Fruit fly (Drosophila melanogaster) whole organism, embryonic: ENCODE measurements around the gene SerRS.

Experiments used
- Ada2b ChIP-seq: fragments of 200-800 bp; sonication (Bioruptor generic); IDR thresholded peaks from 2 replicates; pipeline ENCODE4 v1.3.6; 2022; ENCODE audit warnings: missing biosample characterization, missing genetic modification characterization
- Aef1 ChIP-seq: fragments of 200-800 bp; sonication (Bioruptor generic); IDR thresholded peaks from 3 replicates; pipeline ENCODE4 v1.3.6; 2022; ENCODE audit warnings: missing biosample characterization, missing genetic modification characterization
- Antp ChIP-seq: fragments of 200-800 bp; sonication (Bioruptor generic); optimal IDR thresholded peaks from 3 replicates; lab custom pipeline; 2016; ENCODE audit warnings: missing biosample characterization, missing genetic modification characterization
- BEAF-32 ChIP-seq: fragments of 200-800 bp; sonication (Bioruptor generic); optimal IDR thresholded peaks from 3 replicates; lab custom pipeline; 2017; ENCODE audit warnings: missing biosample characterization, missing genetic modification characterization, mild to moderate bottlenecking, moderate library complexity, missing genetic modification reagents
- CG10147 ChIP-seq: fragments of 200-800 bp; sonication (Bioruptor generic); optimal IDR thresholded peaks from 2 replicates; lab custom pipeline; 2019; ENCODE audit warnings: missing biosample characterization, mild to moderate bottlenecking, missing genetic modification characterization, moderate library complexity
- CG13287 ChIP-seq: fragments of 200-800 bp; sonication (Bioruptor generic); IDR thresholded peaks from 2 replicates; pipeline ENCODE4 v1.3.6; 2022; ENCODE audit warnings: missing biosample characterization, missing genetic modification characterization; ENCODE audit not compliant: partially characterized antibody
- CG14667 ChIP-seq: fragments of 200-800 bp; sonication (Bioruptor generic); IDR thresholded peaks from 2 replicates; pipeline ENCODE4 v1.3.6; 2022; ENCODE audit warnings: missing biosample characterization, missing genetic modification characterization
- CG15601 ChIP-seq: fragments of 200-800 bp; sonication (Bioruptor generic); optimal IDR thresholded peaks from 3 replicates; lab custom pipeline; 2019; ENCODE audit warnings: missing biosample characterization, mild to moderate bottlenecking, missing genetic modification characterization, moderate library complexity
- CG1602 ChIP-seq: fragments of 200-800 bp; sonication (Bioruptor generic); optimal IDR thresholded peaks from 3 replicates; lab custom pipeline; 2016; ENCODE audit warnings: missing biosample characterization, missing genetic modification characterization
- CG17328 ChIP-seq: fragments of 200-800 bp; sonication (Bioruptor generic); IDR thresholded peaks from 2 replicates; pipeline ENCODE4 v1.3.6; 2022; ENCODE audit warnings: missing biosample characterization, missing genetic modification characterization
- CG2678 ChIP-seq: fragments of 200-800 bp; sonication (Bioruptor generic); optimal IDR thresholded peaks from 3 replicates; lab custom pipeline; 2019; ENCODE audit warnings: missing biosample characterization, mild to moderate bottlenecking, missing genetic modification characterization, moderate library complexity
- CG30020 ChIP-seq: fragments of 200-800 bp; optimal IDR thresholded peaks from 2 replicates; lab custom pipeline; 2019; ENCODE audit warnings: missing biosample characterization, mild to moderate bottlenecking, missing genetic modification characterization, moderate library complexity
- CG31441 ChIP-seq: fragments of 200-800 bp; sonication (Bioruptor generic); IDR thresholded peaks from 2 replicates; pipeline ENCODE4 v1.3.6; 2022; ENCODE audit warnings: missing biosample characterization, missing genetic modification characterization
- CG33557 ChIP-seq: fragments of 200-800 bp; sonication (Bioruptor generic); optimal IDR thresholded peaks from 2 replicates; lab custom pipeline; 2019; ENCODE audit warnings: missing biosample characterization, mild to moderate bottlenecking, missing genetic modification characterization, moderate library complexity
- CG3838 ChIP-seq: fragments of 200-800 bp; sonication (Bioruptor generic); optimal IDR thresholded peaks from 3 replicates; lab custom pipeline; 2016; ENCODE audit warnings: missing biosample characterization, missing genetic modification characterization
- CG4707 ChIP-seq: fragments of 200-800 bp; sonication (Bioruptor generic); optimal IDR thresholded peaks from 2 replicates; lab custom pipeline; 2018; ENCODE audit warnings: missing biosample characterization, mild to moderate bottlenecking, missing genetic modification characterization, moderate library complexity
- CG6791 ChIP-seq: fragments of 200-800 bp; sonication (Bioruptor generic); IDR thresholded peaks from 3 replicates; pipeline ENCODE4 v1.3.6; 2022; ENCODE audit warnings: missing biosample characterization, missing genetic modification characterization; ENCODE audit not compliant: partially characterized antibody
- CG9797 ChIP-seq: fragments of 200-800 bp; sonication (Bioruptor generic); optimal IDR thresholded peaks from 3 replicates; lab custom pipeline; 2018; ENCODE audit warnings: missing biosample characterization, mild to moderate bottlenecking, missing genetic modification characterization
- CG9876 ChIP-seq: fragments of 200-800 bp; sonication (Bioruptor generic); optimal IDR thresholded peaks from 2 replicates; lab custom pipeline; 2016; ENCODE audit warnings: missing biosample characterization, missing genetic modification characterization
- Chrac-16 ChIP-seq: fragments of 200-800 bp; sonication (Bioruptor generic); optimal IDR thresholded peaks from 3 replicates; lab custom pipeline; 2016; ENCODE audit warnings: missing biosample characterization, missing genetic modification characterization
- Dfd ChIP-seq, 2 experiments: fragments of >200 bp; optimal IDR thresholded peaks; 2 replicates each; lab custom pipeline; 2017; ENCODE audit warnings: missing biosample characterization in 2 of 2, missing genetic modification characterization in 2 of 2
- Drgx ChIP-seq: fragments of 200-800 bp; sonication (Bioruptor generic); IDR thresholded peaks from 2 replicates; pipeline ENCODE4 v1.3.6; 2022; ENCODE audit warnings: missing biosample characterization, missing genetic modification characterization
- Hey ChIP-seq: fragments of 200-800 bp; sonication (Bioruptor generic); optimal IDR thresholded peaks from 3 replicates; lab custom pipeline; 2018; ENCODE audit warnings: missing biosample characterization, mild to moderate bottlenecking, missing genetic modification characterization
- Hr51 ChIP-seq, 2 experiments: fragments of 200-800 bp; sonication (Bioruptor generic); optimal IDR thresholded peaks; 2 replicates in 1 of 2; 3 replicates in 1 of 2; lab custom pipeline; 2016 to 2018; ENCODE audit warnings: missing biosample characterization in 2 of 2, missing genetic modification characterization in 2 of 2, mild to moderate bottlenecking in 1 of 2, moderate library complexity in 1 of 2
- Med ChIP-seq: fragments of 200-800 bp; sonication (Bioruptor generic); peaks from one replicate; lab custom pipeline; 2016; ENCODE audit warnings: missing biosample characterization, missing genetic modification characterization, mild to moderate bottlenecking, inconsistent platforms, moderate library complexity
- Meics ChIP-seq: fragments of 200-800 bp; sonication (Bioruptor generic); optimal IDR thresholded peaks from 2 replicates; lab custom pipeline; 2017; ENCODE audit warnings: missing biosample characterization, mild to moderate bottlenecking, missing genetic modification characterization
- NFAT ChIP-seq: fragments of 200-800 bp; sonication (Bioruptor generic); IDR thresholded peaks from 2 replicates; pipeline ENCODE4 v1.3.6; 2022; ENCODE audit warnings: missing biosample characterization, missing genetic modification characterization
- Oaz ChIP-seq: fragments of 200-800 bp; sonication (Bioruptor generic); IDR thresholded peaks from 2 replicates; pipeline ENCODE4 v1.3.6; 2022; ENCODE audit warnings: missing biosample characterization, missing genetic modification characterization
- Sox100B ChIP-seq: fragments of 200-800 bp; sonication (Bioruptor generic); optimal IDR thresholded peaks from 3 replicates; lab custom pipeline; 2018; ENCODE audit warnings: missing biosample characterization, mild to moderate bottlenecking, missing genetic modification characterization
- Spps ChIP-seq: fragments of 200-800 bp; sonication (Bioruptor generic); optimal IDR thresholded peaks from 2 replicates; lab custom pipeline; 2018; ENCODE audit warnings: missing biosample characterization, mild to moderate bottlenecking, missing genetic modification characterization
- Tbp ChIP-seq: fragments of >200 bp; optimal IDR thresholded peaks from 2 replicates; lab custom pipeline; 2018; ENCODE audit warnings: missing biosample characterization, missing genetic modification characterization
- Xrp1 ChIP-seq: fragments of 200-800 bp; sonication (Bioruptor generic); IDR thresholded peaks from 2 replicates; pipeline ENCODE4 v1.3.6; 2022; ENCODE audit warnings: missing biosample characterization, missing genetic modification characterization
- aop ChIP-seq: fragments of 200-800 bp; sonication (Bioruptor generic); IDR thresholded peaks from 2 replicates; pipeline ENCODE4 v1.3.6; 2022; ENCODE audit warnings: missing biosample characterization, missing genetic modification characterization
- br ChIP-seq: fragments of >200 bp; optimal IDR thresholded peaks from 2 replicates; lab custom pipeline; 2017
- btn ChIP-seq: fragments of 200-800 bp; sonication (Bioruptor generic); optimal IDR thresholded peaks from 2 replicates; lab custom pipeline; 2016; ENCODE audit warnings: missing biosample characterization, missing genetic modification characterization
- caup ChIP-seq: fragments of 200-800 bp; sonication (Bioruptor generic); optimal IDR thresholded peaks from 3 replicates; lab custom pipeline; 2017; ENCODE audit warnings: missing biosample characterization, mild to moderate bottlenecking, missing genetic modification characterization, moderate library complexity; ENCODE audit not compliant: severe bottlenecking
- fd102C ChIP-seq: fragments of 200-800 bp; sonication (Bioruptor generic); optimal IDR thresholded peaks from 2 replicates; lab custom pipeline; 2018; ENCODE audit warnings: missing biosample characterization, mild to moderate bottlenecking, missing genetic modification characterization, moderate library complexity
- fd3F ChIP-seq: fragments of 200-800 bp; sonication (Bioruptor generic); optimal IDR thresholded peaks from 2 replicates; lab custom pipeline; 2018; ENCODE audit warnings: missing biosample characterization, mild to moderate bottlenecking, missing genetic modification characterization, moderate library complexity
- gfzf ChIP-seq: fragments of 200-800 bp; sonication (Bioruptor generic); optimal IDR thresholded peaks from 2 replicates; lab custom pipeline; 2016; ENCODE audit warnings: missing biosample characterization, mild to moderate bottlenecking, missing genetic modification characterization, moderate library complexity
- klu ChIP-seq: fragments of 200-800 bp; sonication (Bioruptor generic); IDR thresholded peaks from 2 replicates; pipeline ENCODE4 v1.3.6; 2022; ENCODE audit warnings: missing biosample characterization, missing genetic modification characterization
- mam ChIP-seq: fragments of 200-800 bp; sonication (Bioruptor generic); optimal IDR thresholded peaks from 3 replicates; lab custom pipeline; 2016; ENCODE audit warnings: missing biosample characterization, missing genetic modification characterization
- mld ChIP-seq: fragments of 200-800 bp; sonication (Bioruptor generic); IDR thresholded peaks from 3 replicates; pipeline ENCODE4 v1.3.6; 2022; ENCODE audit warnings: missing biosample characterization, missing genetic modification characterization; ENCODE audit not compliant: partially characterized antibody
- psq ChIP-seq: fragments of 200-800 bp; sonication (Bioruptor generic); optimal IDR thresholded peaks from 2 replicates; lab custom pipeline; 2017; ENCODE audit warnings: missing biosample characterization, missing genetic modification characterization
- sc ChIP-seq, 3 experiments: fragments of >200 bp in 2 of 3; fragments of 200-800 bp in 1 of 3; sonication (Bioruptor generic) in 1 of 3; optimal IDR thresholded peaks; 2 replicates in 2 of 3; 3 replicates in 1 of 3; lab custom pipeline; 2017; ENCODE audit warnings: mild to moderate bottlenecking in 1 of 3, missing biosample characterization in 1 of 3, missing genetic modification characterization in 1 of 3, missing genetic modification reagents in 1 of 3
- schlank ChIP-seq: fragments of 200-800 bp; sonication (Bioruptor generic); optimal IDR thresholded peaks from 2 replicates; lab custom pipeline; 2018; ENCODE audit warnings: missing biosample characterization, mild to moderate bottlenecking, missing genetic modification characterization
- sens-2 ChIP-seq: fragments of 200-800 bp; sonication (Bioruptor generic); IDR thresholded peaks from 2 replicates; pipeline ENCODE4 v1.3.6; 2022; ENCODE audit warnings: missing biosample characterization, missing genetic modification characterization
- sug ChIP-seq: fragments of 200-800 bp; optimal IDR thresholded peaks from 2 replicates; lab custom pipeline; 2019; ENCODE audit warnings: missing biosample characterization, mild to moderate bottlenecking, missing genetic modification characterization, moderate library complexity
- tin ChIP-seq: fragments of 200-800 bp; sonication (Bioruptor generic); optimal IDR thresholded peaks from 3 replicates; lab custom pipeline; 2016; ENCODE audit warnings: missing biosample characterization, missing genetic modification characterization
- toy ChIP-seq: fragments of 200-800 bp; sonication (Bioruptor generic); IDR thresholded peaks from 2 replicates; pipeline ENCODE4 v1.3.6; 2022; ENCODE audit warnings: missing biosample characterization, missing genetic modification characterization
- zen ChIP-seq: fragments of 200-800 bp; sonication (Bioruptor generic); optimal IDR thresholded peaks from 3 replicates; lab custom pipeline; 2018; ENCODE audit warnings: missing biosample characterization, mild to moderate bottlenecking, missing genetic modification characterization, moderate library complexity

The SerRS gene

DNA sequence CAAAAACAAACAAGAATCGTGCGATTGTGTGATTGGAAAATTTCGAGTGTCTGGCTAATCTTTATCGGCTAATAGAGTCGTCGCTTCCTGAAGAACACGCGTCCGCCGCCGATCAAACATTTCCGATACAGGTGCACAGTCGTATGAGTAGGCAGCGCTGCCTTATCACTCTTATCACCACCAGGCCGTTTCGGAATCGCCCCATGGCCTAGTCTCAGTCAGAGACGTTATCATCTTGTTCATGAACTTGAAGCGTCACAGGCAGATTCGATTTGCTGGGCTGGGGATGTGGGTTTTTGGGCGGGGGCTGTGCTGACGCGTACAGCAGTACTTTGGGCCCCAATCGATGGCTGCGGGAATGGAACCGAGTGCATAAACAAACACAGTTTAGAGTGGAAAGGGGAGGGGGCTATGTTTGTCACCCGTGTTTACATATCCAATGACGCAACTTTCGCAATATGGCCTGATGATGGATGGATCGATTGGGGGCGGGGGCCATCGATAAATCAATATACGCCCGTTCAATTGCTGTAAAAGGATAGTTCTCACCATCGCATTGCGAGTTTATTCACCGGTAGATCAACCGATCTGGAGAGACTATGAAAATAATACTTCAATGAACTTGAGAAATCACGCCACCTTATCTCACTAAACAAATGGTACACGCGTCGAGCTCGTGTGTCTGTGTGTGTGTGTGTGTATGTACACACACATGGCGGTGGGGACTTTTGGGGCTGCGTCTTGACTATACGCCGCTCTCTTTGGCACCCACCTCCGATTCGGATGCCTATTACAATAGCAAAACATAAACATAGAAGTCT lies 21.0 kb upstream of the SerRS start (continued):
- TF ChIP-seq Meics, result no peak
- peak; percentile 44; the same call in 1 of the 2 replicates for TF ChIP-seq NFAT
- TF ChIP-seq psq (GFP tag; lab: Kevin White, UChicago), result no peak
- TF ChIP-seq CG15601 (tag; lab: Kevin White, UChicago), result no peak
- no peak for TF ChIP-seq CG3838 (GFP tag; lab: Kevin White, UChicago)
- TF ChIP-seq CG6791 (GFP tag; lab: Robert Waterston, UW), result no peak
- peak; percentile 95 for TF ChIP-seq Hey (tag; lab: Kevin White, UChicago)
- no peak for TF ChIP-seq Oaz
- peak; percentile 58 for TF ChIP-seq Med
- TF ChIP-seq CG30020 (tag; lab: Kevin White, UChicago), result no peak
- no peak for TF ChIP-seq CG9797 (GFP tag; lab: Kevin White, UChicago)
- TF ChIP-seq CG33557, result no peak
- no peak for TF ChIP-seq gfzf
- TF ChIP-seq CG10147 (GFP tag; lab: Kevin White, UChicago), result no peak
- TF ChIP-seq btn (GFP tag; lab: Kevin White, UChicago), result no peak
- TF ChIP-seq CG14667 (GFP tag; lab: Robert Waterston, UW), result no peak
- no peak for TF ChIP-seq aop (GFP tag; lab: Robert Waterston, UW)
- no peak for TF ChIP-seq toy
- no peak for TF ChIP-seq Chrac-16 (GFP tag; lab: Kevin White, UChicago)
- TF ChIP-seq sc (optimal IDR thresholded peaks at IDR 0.05; lab: Kevin White, UChicago), result no peak
- no peak for TF ChIP-seq sc (GFP tag; optimal IDR thresholded peaks at IDR 0.05; lab: Kevin White, UChicago)
- no peak for TF ChIP-seq schlank (tag; lab: Kevin White, UChicago)
- peak; percentile 32 for TF ChIP-seq caup (GFP tag; lab: Kevin White, UChicago)
- TF ChIP-seq CG9876, result no peak
- no peak for TF ChIP-seq CG31441
- TF ChIP-seq mam, result no peak
- TF ChIP-seq Dfd (GFP tag; optimal IDR thresholded peaks at IDR 0.05; lab: Kevin White, UChicago), result no peak
- no peak for TF ChIP-seq CG2678 (tag; lab: Kevin White, UChicago)
- TF ChIP-seq Xrp1 (GFP tag; lab: Robert Waterston, UW), result no peak
- no peak for TF ChIP-seq sens-2 (GFP tag; lab: Robert Waterston, UW)
- TF ChIP-seq CG17328 (GFP tag; lab: Robert Waterston, UW), result no peak
- TF ChIP-seq CG13287 (GFP tag; lab: Robert Waterston, UW), result no peak
- TF ChIP-seq mld, result no peak
- TF ChIP-seq Sox100B (GFP tag; lab: Kevin White, UChicago), result no peak
- no peak for TF ChIP-seq CG4707 (GFP tag; lab: Kevin White, UChicago)
- TF ChIP-seq Drgx (GFP tag; lab: Robert Waterston, UW), result no peak
- TF ChIP-seq Spps (tag; lab: Kevin White, UChicago), result no peak
- TF ChIP-seq Hr51 (GFP tag; optimal IDR thresholded peaks at IDR 0.05; lab: Kevin White, UChicago), result no peak
- no peak for TF ChIP-seq Ada2b (GFP tag; lab: Robert Waterston, UW)
- no peak for TF ChIP-seq zen (tag; lab: Kevin White, UChicago)
- TF ChIP-seq Tbp (GFP tag; lab: Kevin White, UChicago), result no peak
- no peak for TF ChIP-seq Aef1 (GFP tag; lab: Robert Waterston, UW)
- TF ChIP-seq br (lab: Kevin White, UChicago), result no peak
- peak; percentile 93 for TF ChIP-seq sug (tag; lab: Kevin White, UChicago)
- TF ChIP-seq BEAF-32 (GFP tag; lab: Kevin White, UChicago), result no peak
- no peak for TF ChIP-seq klu
- TF ChIP-seq tin (GFP tag; lab: Kevin White, UChicago), result no peak
- no peak for TF ChIP-seq fd102C (GFP tag; lab: Kevin White, UChicago)
- TF ChIP-seq CG1602 (GFP tag; lab: Kevin White, UChicago), result no peak
- no peak for TF ChIP-seq Antp
- TF ChIP-seq fd3F (GFP tag; lab: Kevin White, UChicago), result no peak
